Worm (Caenorhabditis elegans) whole organism, late embryonic: ENCODE measurements around the gene ddo-2.

Experiments used
- Y22D7AL.16 ChIP-seq: sonication (generic microtip); optimal IDR thresholded peaks from 2 replicates; lab custom pipeline; 2016; ENCODE audit warnings: missing genetic modification characterization, missing compliant biosample characterization
- ama-1 ChIP-seq: fragments of 150-350 bp; optimal IDR thresholded peaks from 2 replicates; lab custom pipeline; 2014
- ceh-45 ChIP-seq: fragments of 200-800 bp; sonication (Bioruptor generic); IDR thresholded peaks from 2 replicates; pipeline ENCODE4 v1.3.6; 2022; ENCODE audit warnings: missing genetic modification reagents, missing genetic modification characterization, missing compliant biosample characterization
- hlh-6 ChIP-seq: sonication (generic microtip); optimal IDR thresholded peaks from 2 replicates; lab custom pipeline; 2016; ENCODE audit warnings: missing genotype, missing genetic modification characterization, missing compliant biosample characterization
- odd-2 ChIP-seq: sonication (generic microtip); optimal IDR thresholded peaks from 2 replicates; lab custom pipeline; 2017; ENCODE audit warnings: antibody characterized with exemption, mild to moderate bottlenecking, missing genetic modification characterization, missing compliant biosample characterization
- pha-4 ChIP-seq: fragments of 150-350 bp; optimal IDR thresholded peaks from 2 replicates; lab custom pipeline; 2018; ENCODE audit warnings: missing biosample characterization, missing genetic modification reagents, missing genetic modification characterization
- sox-2 ChIP-seq: fragments of 200-800 bp; sonication (Bioruptor generic); IDR thresholded peaks from 2 replicates; pipeline ENCODE4 v1.3.6; 2022; ENCODE audit warnings: missing genetic modification reagents, missing genetic modification characterization, missing compliant biosample characterization

- TF ChIP-seq hlh-6 (tag; lab: Kevin White, UChicago) = no peak
- no peak for TF ChIP-seq pha-4 (tag; lab: Kevin White, UChicago)
- TF ChIP-seq sox-2 (GFP tag; lab: Robert Waterston, UW) = no peak
- TF ChIP-seq ama-1 (lab: Kevin White, UChicago) = no peak
- TF ChIP-seq ceh-45 (GFP tag; lab: Robert Waterston, UW) = no peak
- no peak for TF ChIP-seq Y22D7AL.16 (tag; lab: Kevin White, UChicago)
- no peak for TF ChIP-seq odd-2 (tag; lab: Kevin White, UChicago)
Measured at ce11 chrV:7449303-7449827, 13.9 kb upstream of the ddo-2 start, which contains the start of gene try-12.
